Worm (Caenorhabditis elegans) whole organism, L4 larva: Measurements from ENCODE around the gene add-1.

Experiments
- F37D6.2 ChIP-seq: sonication (generic microtip); optimal IDR thresholded peaks from 2 replicates; lab custom pipeline; 2016; ENCODE audit warnings: mild to moderate bottlenecking, missing genetic modification characterization, missing compliant biosample characterization
- F44E2.7 ChIP-seq: fragments of 200-800 bp; sonication (Bioruptor generic); IDR thresholded peaks from 2 replicates; pipeline ENCODE4 v2.1.2; 2022; ENCODE audit warnings: missing genetic modification characterization, missing compliant biosample characterization
- F49E8.2 ChIP-seq: sonication (generic microtip); optimal IDR thresholded peaks from 2 replicates; lab custom pipeline; 2016; ENCODE audit warnings: missing compliant biosample characterization, mild to moderate bottlenecking, missing genetic modification characterization, borderline replicate concordance
- T20F7.1 ChIP-seq: fragments of 200-800 bp; sonication (Bioruptor generic); optimal IDR thresholded peaks from 2 replicates; lab custom pipeline; 2018; ENCODE audit warnings: mild to moderate bottlenecking, missing genetic modification characterization, missing compliant biosample characterization
- Y48G9A.11 ChIP-seq: fragments of 200-800 bp; sonication (Bioruptor generic); IDR thresholded peaks from 2 replicates; pipeline ENCODE4 v1.3.6; 2022; ENCODE audit warnings: missing genetic modification reagents, missing genetic modification characterization, missing compliant biosample characterization
- Y5F2A.4 ChIP-seq: fragments of 200-800 bp; sonication (Bioruptor generic); optimal IDR thresholded peaks from 2 replicates; lab custom pipeline; 2018; ENCODE audit warnings: mild to moderate bottlenecking, missing genetic modification characterization, missing compliant biosample characterization
- Y75B8A.6 ChIP-seq: fragments of 200-800 bp; sonication (Bioruptor generic); IDR thresholded peaks from 2 replicates; pipeline ENCODE4 v1.3.6; 2022; ENCODE audit warnings: missing genetic modification reagents, missing genetic modification characterization, missing compliant biosample characterization
- aly-2 ChIP-seq: sonication (generic microtip); optimal IDR thresholded peaks from 2 replicates; lab custom pipeline; 2018; ENCODE audit warnings: missing biosample characterization, missing genetic modification characterization
- arid-1 ChIP-seq: fragments of 200-800 bp; sonication (Bioruptor generic); conservative IDR thresholded peaks from 2 replicates; pipeline ENCODE4 v1.3.6; 2022; ENCODE audit warnings: missing genetic modification reagents, missing genetic modification characterization, missing compliant biosample characterization
- ceh-20 ChIP-seq: fragments of 200-800 bp; sonication (Bioruptor generic); IDR thresholded peaks from 2 replicates; pipeline ENCODE4 v1.3.6; 2022; ENCODE audit warnings: missing genetic modification reagents, missing genetic modification characterization, missing compliant biosample characterization
- ceh-28 ChIP-seq: fragments of 150-350 bp; optimal IDR thresholded peaks from 2 replicates; lab custom pipeline; 2014; ENCODE audit warnings: missing biosample characterization, missing genetic modification reagents, missing genetic modification characterization
- ctbp-1 ChIP-seq: fragments of 200-800 bp; sonication (Bioruptor generic); IDR thresholded peaks from 2 replicates; pipeline ENCODE4 v1.3.6; 2022; ENCODE audit warnings: missing genetic modification reagents, missing genetic modification characterization, missing compliant biosample characterization
- daf-12 ChIP-seq: fragments of 150-350 bp; optimal IDR thresholded peaks from 2 replicates; lab custom pipeline; 2014; ENCODE audit warnings: missing biosample characterization, missing genetic modification reagents, missing genetic modification characterization
- daf-16 ChIP-seq, 3 experiments: sonication (generic microtip); optimal IDR thresholded peaks; 2 replicates each; lab custom pipeline; 2016 to 2017; ENCODE audit warnings: missing genetic modification characterization in 3 of 3, missing genetic modification reagents in 3 of 3, mild to moderate bottlenecking in 2 of 3, missing compliant biosample characterization in 2 of 3, missing biosample characterization in 1 of 3, moderate library complexity in 1 of 3
- dmd-6 ChIP-seq: fragments of 200-800 bp; sonication (Bioruptor generic); IDR thresholded peaks from 2 replicates; pipeline ENCODE4 v1.3.6; 2022; ENCODE audit warnings: missing genetic modification reagents, missing genetic modification characterization, missing compliant biosample characterization
- dmd-8 ChIP-seq: fragments of 200-800 bp; sonication (Bioruptor generic); IDR thresholded peaks from 2 replicates; pipeline ENCODE4 v1.3.6; 2022; ENCODE audit warnings: missing genetic modification characterization, missing compliant biosample characterization
- dve-1 ChIP-seq: sonication (generic microtip); optimal IDR thresholded peaks from 2 replicates; lab custom pipeline; 2017; ENCODE audit warnings: antibody characterized with exemption, mild to moderate bottlenecking, missing genetic modification characterization, missing compliant biosample characterization; ENCODE audit not compliant: insufficient read depth
- hlh-11 ChIP-seq: fragments of 200-800 bp; sonication (Bioruptor generic); optimal IDR thresholded peaks from 2 replicates; lab custom pipeline; 2018; ENCODE audit warnings: mild to moderate bottlenecking, missing genetic modification characterization, missing compliant biosample characterization
- hmg-1.1 ChIP-seq: fragments of 200-800 bp; sonication (Bioruptor generic); IDR thresholded peaks from 2 replicates; pipeline ENCODE4 v1.3.6; 2022; ENCODE audit warnings: missing genetic modification reagents, missing genetic modification characterization, missing compliant biosample characterization
- lin-15B ChIP-seq: fragments of 150-350 bp; sonication (generic microtip); optimal IDR thresholded peaks from 3 replicates; lab custom pipeline; 2014; ENCODE audit warnings: missing biosample characterization, missing genetic modification characterization
- lsy-2 ChIP-seq, 2 experiments: fragments of 150-350 bp in 1 of 2; sonication (generic microtip) in 1 of 2; optimal IDR thresholded peaks; 2 replicates each; lab custom pipeline; 2014 to 2017; ENCODE audit warnings: missing biosample characterization in 2 of 2, missing genetic modification characterization in 2 of 2
- madf-5 ChIP-seq, 2 experiments: fragments of 200-800 bp; sonication (Bioruptor generic); IDR thresholded peaks; 2 replicates each; pipeline ENCODE4 v1.3.6; 2022; ENCODE audit warnings: missing compliant biosample characterization in 2 of 2, missing genetic modification characterization in 2 of 2
- madf-9 ChIP-seq: fragments of 200-800 bp; sonication (Bioruptor generic); conservative IDR thresholded peaks from 2 replicates; pipeline ENCODE4 v1.3.6; 2022; ENCODE audit warnings: missing genetic modification reagents, missing genetic modification characterization, missing compliant biosample characterization
- mes-2 ChIP-seq: sonication (generic microtip); optimal IDR thresholded peaks from 2 replicates; lab custom pipeline; 2016; ENCODE audit warnings: missing genotype, mild to moderate bottlenecking, missing genetic modification characterization, missing compliant biosample characterization; ENCODE audit not compliant: poor library complexity, severe bottlenecking
- nhr-10 ChIP-seq: fragments of 150-350 bp; optimal IDR thresholded peaks from 2 replicates; lab custom pipeline; 2014; ENCODE audit warnings: missing biosample characterization, missing genetic modification characterization
- nhr-237 ChIP-seq: sonication (generic microtip); optimal IDR thresholded peaks from 2 replicates; lab custom pipeline; 2017; ENCODE audit warnings: missing biosample characterization, missing genetic modification characterization
- nhr-28 ChIP-seq: fragments of 150-350 bp; optimal IDR thresholded peaks from 2 replicates; lab custom pipeline; 2014; ENCODE audit warnings: missing biosample characterization, missing genetic modification characterization
- nhr-6 ChIP-seq: fragments of 150-350 bp; optimal IDR thresholded peaks from 2 replicates; lab custom pipeline; 2014; ENCODE audit warnings: missing biosample characterization, missing genetic modification characterization
- php-3 ChIP-seq: fragments of 200-800 bp; sonication (Bioruptor generic); IDR thresholded peaks from 2 replicates; pipeline ENCODE4 v1.3.6; 2022; ENCODE audit warnings: missing genetic modification reagents, missing genetic modification characterization, missing compliant biosample characterization
- pqm-1 ChIP-seq: sonication (generic microtip); optimal IDR thresholded peaks from 2 replicates; lab custom pipeline; 2017; ENCODE audit warnings: missing biosample characterization, missing genetic modification characterization
- sdz-12 ChIP-seq: fragments of 200-800 bp; sonication (Bioruptor generic); optimal IDR thresholded peaks from 2 replicates; lab custom pipeline; 2018; ENCODE audit warnings: mild to moderate bottlenecking, missing genetic modification characterization, missing compliant biosample characterization
- spr-3 ChIP-seq: fragments of 200-800 bp; sonication (Bioruptor generic); optimal IDR thresholded peaks from 2 replicates; lab custom pipeline; 2018; ENCODE audit warnings: mild to moderate bottlenecking, missing genetic modification characterization, missing compliant biosample characterization
- unc-39 ChIP-seq: sonication (generic microtip); optimal IDR thresholded peaks from 2 replicates; lab custom pipeline; 2017; ENCODE audit warnings: missing biosample characterization, missing genetic modification characterization
- unc-62 ChIP-seq, 3 experiments: fragments of 150-350 bp in 1 of 3; sonication (generic microtip); optimal IDR thresholded peaks in 2 of 3; peaks in 1 of 3; 1 replicate in 1 of 3; 2 replicates in 2 of 3; lab custom pipeline; 2014 to 2017; ENCODE audit warnings: missing biosample characterization in 3 of 3, missing genetic modification characterization in 3 of 3, missing genetic modification reagents in 3 of 3, missing genotype in 1 of 3
- zag-1 ChIP-seq: fragments of 150-350 bp; optimal IDR thresholded peaks from 2 replicates; lab custom pipeline; 2014; ENCODE audit warnings: missing biosample characterization, missing genetic modification characterization
- zip-2 ChIP-seq: fragments of 150-350 bp; optimal IDR thresholded peaks from 2 replicates; lab custom pipeline; 2014; ENCODE audit warnings: missing biosample characterization, missing genetic modification characterization
- ztf-11 ChIP-seq: fragments of 150-350 bp; optimal IDR thresholded peaks from 2 replicates; lab custom pipeline; 2014; ENCODE audit warnings: missing biosample characterization, missing genetic modification characterization

add-1 gene

ce11 chrX:4865798-4866197 lies 6.0 kb upstream of the add-1 start, which contains the start of gene ntc-1:
Gene ntc-1 (plus strand): TSS chrX:4866098.
- TF ChIP-seq nhr-6 (no peak), nhr-237 (tag; lab: Kevin White, UChicago) (no peak), F37D6.2 (tag; lab: Kevin White, UChicago) (no peak), ctbp-1 (GFP tag; lab: Robert Waterston, UW) (no peak), spr-3 (GFP tag; lab: Kevin White, UChicago) (no peak), nhr-10 (tag; lab: Kevin White, UChicago) (no peak), lin-15B (tag; lab: Kevin White, UChicago) (no peak), daf-16 (GFP tag; optimal IDR thresholded peaks at IDR 0.05; lab: Kevin White, UChicago) (no peak), daf-16 (tag; optimal IDR thresholded peaks at IDR 0.05; lab: Kevin White, UChicago) (no peak), Y75B8A.6 (no peak), madf-5 (GFP tag; IDR thresholded peaks at IDR 0.05; lab: Robert Waterston, UW) (no peak), F44E2.7 (GFP tag; lab: Robert Waterston, UW) (no peak), ztf-11 (tag; lab: Kevin White, UChicago) (no peak), lsy-2 (tag; optimal IDR thresholded peaks at IDR 0.05; lab: Kevin White, UChicago) (no peak), madf-9 (GFP tag; lab: Robert Waterston, UW) (no peak), unc-39 (tag; lab: Kevin White, UChicago) (no peak), arid-1 (GFP tag; lab: Robert Waterston, UW) (no peak), zip-2 (tag; lab: Kevin White, UChicago) (no peak), dmd-8 (GFP tag; lab: Robert Waterston, UW) (no peak), aly-2 (tag; lab: Kevin White, UChicago) (no peak), sdz-12 (GFP tag; lab: Kevin White, UChicago) (no peak)

ce11 chrX:4864214-4864613 lies 4.4 kb upstream of the add-1 start:
- TF ChIP-seq daf-16 (GFP tag; optimal IDR thresholded peaks at IDR 0.05; lab: Kevin White, UChicago) = no peak
- no peak for TF ChIP-seq daf-16 (tag; optimal IDR thresholded peaks at IDR 0.05; lab: Kevin White, UChicago)
- TF ChIP-seq unc-62 (GFP tag; optimal IDR thresholded peaks at IDR 0.05 in 1 of 2; lab: Kevin White, UChicago) = peak in 1 of 2 experiments; percentile 99
- no peak for TF ChIP-seq unc-62 (tag; optimal IDR thresholded peaks at IDR 0.05; lab: Kevin White, UChicago)

- TF ChIP-seq dmd-6 (GFP tag; lab: Robert Waterston, UW) (peak; percentile 37; the same call in 1 of the 2 replicates), T20F7.1 (GFP tag; lab: Kevin White, UChicago) (no peak), pqm-1 (tag; lab: Kevin White, UChicago) (peak; percentile 48), zag-1 (tag; lab: Kevin White, UChicago) (no peak), php-3 (0 out of 2 replicates have a peak, but pooled peaks have one; percentile 64), dve-1 (tag; lab: Kevin White, UChicago) (peak; percentile 36), hmg-1.1 (GFP tag; lab: Robert Waterston, UW) (no peak), Y48G9A.11 (GFP tag; lab: Robert Waterston, UW) (no peak), daf-16 (GFP tag; optimal IDR thresholded peaks at IDR 0.05; lab: Kevin White, UChicago) (no peak), daf-16 (tag; optimal IDR thresholded peaks at IDR 0.05; lab: Kevin White, UChicago) (peak; percentile 90), hlh-11 (tag; lab: Kevin White, UChicago) (peak; percentile 7), Y5F2A.4 (no peak), lin-15B (tag; lab: Kevin White, UChicago) (no peak), daf-12 (tag; lab: Kevin White, UChicago) (no peak), nhr-28 (tag; lab: Kevin White, UChicago) (peak; percentile 79), ceh-28 (no peak), F49E8.2 (tag; lab: Kevin White, UChicago) (no peak), ceh-20 (GFP tag; lab: Robert Waterston, UW) (no peak), mes-2 (tag; lab: Kevin White, UChicago) (no peak), nhr-237 (tag; lab: Kevin White, UChicago) (no peak)
Observed at ce11 chrX:4862062-4862461, 2.2 kb upstream of the add-1 start.
